Fruit fly (Drosophila melanogaster): ENCODE data around the gene CG11586.

The CG11586 gene

DNA sequence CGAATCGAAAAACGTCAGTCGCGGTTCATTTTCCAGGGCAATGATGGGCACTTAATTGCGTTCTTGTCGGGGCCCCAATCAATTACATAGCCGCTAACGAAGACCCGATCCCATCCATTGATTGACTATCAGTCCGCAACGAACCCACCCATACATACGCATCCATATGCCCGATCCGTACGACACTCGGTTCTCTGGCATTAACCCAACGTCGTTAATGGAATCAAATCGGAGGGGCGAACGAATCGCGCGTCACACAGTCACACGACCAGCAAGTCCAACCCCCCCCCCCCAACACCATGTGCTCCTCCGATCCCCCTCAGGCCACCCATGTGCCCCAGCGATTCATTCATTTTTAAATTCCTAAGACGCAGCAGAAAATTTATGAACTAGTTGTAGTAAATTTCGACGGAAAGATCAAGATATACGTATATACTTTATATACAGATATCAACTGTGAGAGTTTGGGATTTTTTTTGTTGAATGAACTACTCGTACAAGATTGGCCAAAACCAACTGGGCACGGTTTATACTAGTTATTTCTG is 41.0 kb downstream of the CG11586 start (continued):
- TF ChIP-seq BEAF-32 (GFP tag; optimal IDR thresholded peaks at IDR 0.05): no peak
- no peak for TF ChIP-seq Trl (optimal IDR thresholded peaks at IDR 0.05)
- no peak for TF ChIP-seq Trl (GFP tag; optimal IDR thresholded peaks at IDR 0.05)
- TF ChIP-seq dpn (GFP tag; optimal IDR thresholded peaks at IDR 0.05): no peak
- TF ChIP-seq Eip74EF (GFP tag; optimal IDR thresholded peaks at IDR 0.05): no peak
- TF ChIP-seq CG13123 (GFP tag; optimal IDR thresholded peaks at IDR 0.05): no peak
- 0 out of 3 replicates have a peak, but pooled peaks have one; percentile 41 for TF ChIP-seq so (GFP tag; IDR thresholded peaks at IDR 0.05)
- no peak for TF ChIP-seq CG14050 (GFP tag; IDR thresholded peaks at IDR 0.05)
- TF ChIP-seq NfI (GFP tag; optimal IDR thresholded peaks at IDR 0.05): peak; percentile 34
- TF ChIP-seq CG11398 (GFP tag; optimal IDR thresholded peaks at IDR 0.05): no peak
- no peak for TF ChIP-seq tgo (GFP tag; IDR thresholded peaks at IDR 0.05)
- no peak for TF ChIP-seq Dip3 (GFP tag; optimal IDR thresholded peaks at IDR 0.05)
- TF ChIP-seq usp (GFP tag; optimal IDR thresholded peaks at IDR 0.05): no peak
- no peak for TF ChIP-seq Jarid2 (GFP tag; optimal IDR thresholded peaks at IDR 0.05)
- no peak; the same call in 1 of the 2 replicates for TF ChIP-seq E2f1 (GFP tag; IDR thresholded peaks at IDR 0.05)
- TF ChIP-seq CG34224 (GFP tag; IDR thresholded peaks at IDR 0.05; ENCODE audit: partially characterized antibody): no peak; the same call in 2 of the 3 replicates
- TF ChIP-seq MTF-1 (GFP tag; optimal IDR thresholded peaks at IDR 0.05; ENCODE audit: borderline replicate concordance): no peak
- TF ChIP-seq CG13894 (tag; optimal IDR thresholded peaks at IDR 0.05): peak; percentile 95
- no peak for TF ChIP-seq gcm2 (GFP tag; optimal IDR thresholded peaks at IDR 0.05)
- TF ChIP-seq CG1602 (GFP tag; optimal IDR thresholded peaks at IDR 0.05): no peak
- TF ChIP-seq CG11696 (GFP tag; IDR thresholded peaks at IDR 0.05): no peak
- peak; percentile 49; the same call in 1 of the 2 replicates for TF ChIP-seq rib (GFP tag; IDR thresholded peaks at IDR 0.05)
- no peak for TF ChIP-seq Dad (GFP tag; optimal IDR thresholded peaks at IDR 0.05)
- TF ChIP-seq Blimp-1 (GFP tag; optimal IDR thresholded peaks at IDR 0.05): no peak
- no peak for TF ChIP-seq Hmx (GFP tag; optimal IDR thresholded peaks at IDR 0.05)
- TF ChIP-seq bowl (GFP tag; IDR thresholded peaks at IDR 0.05): no peak
- TF ChIP-seq HLH54F (GFP tag; optimal IDR thresholded peaks at IDR 0.05): no peak

- TF ChIP-seq luna (GFP tag; optimal IDR thresholded peaks at IDR 0.05) (no peak), CG4707 (GFP tag; optimal IDR thresholded peaks at IDR 0.05) (peak; percentile 3), kay (GFP tag; optimal IDR thresholded peaks at IDR 0.05) (no peak), Blimp-1 (GFP tag; optimal IDR thresholded peaks at IDR 0.05) (peak; percentile 2), bsh (GFP tag; optimal IDR thresholded peaks at IDR 0.05) (peak in 1 of 2 experiments; percentile 21), ci (GFP tag; IDR thresholded peaks at IDR 0.05) (0 out of 3 replicates have a peak, but pooled peaks have one; percentile 46), lbe (GFP tag; optimal IDR thresholded peaks at IDR 0.05) (peak; percentile 31), CG8359 (GFP tag; optimal IDR thresholded peaks at IDR 0.05; ENCODE audit: borderline replicate concordance) (peak; percentile 26), sens (GFP tag) (peak; percentile 40), dmrt11E (tag; optimal IDR thresholded peaks at IDR 0.05) (peak; percentile 26), MTF-1 (GFP tag; optimal IDR thresholded peaks at IDR 0.05; ENCODE audit: borderline replicate concordance) (peak; percentile 10), CG3407 (GFP tag; optimal IDR thresholded peaks at IDR 0.05) (peak; percentile 8), Sox100B (GFP tag; optimal IDR thresholded peaks at IDR 0.05) (peak; percentile 22), stc (GFP tag; IDR thresholded peaks at IDR 0.05) (0 out of 2 replicates have a peak, but pooled peaks have one; percentile 16), jumu (GFP tag; optimal IDR thresholded peaks at IDR 0.05) (no peak), CG6813 (GFP tag; optimal IDR thresholded peaks at IDR 0.05) (peak; percentile 15), Asciz (GFP tag; optimal IDR thresholded peaks at IDR 0.05) (peak; percentile 50), wek (GFP tag; optimal IDR thresholded peaks at IDR 0.05) (peak; percentile 28), Xrp1 (GFP tag; IDR thresholded peaks at IDR 0.05) (0 out of 2 replicates have a peak, but pooled peaks have one; percentile 13), Gug (GFP tag; IDR thresholded peaks at IDR 0.05) (no peak), Med (GFP tag) (peak; percentile 37), CG4617 (GFP tag; optimal IDR thresholded peaks at IDR 0.05; ENCODE audit: borderline replicate concordance) (no peak), Ada2b (GFP tag; IDR thresholded peaks at IDR 0.05) (no peak), ATbp (GFP tag; optimal IDR thresholded peaks at IDR 0.05) (peak; percentile 46), CG2875 (GFP tag; optimal IDR thresholded peaks at IDR 0.05) (peak; percentile 16)
These were observed 41.6 kb downstream of the CG11586 start for dm6 chr3L:4220679-4221078.

Data from whole organism, embryonic.